Worm (Caenorhabditis elegans): ENCODE results near the gene lgc-25.

DNA sequence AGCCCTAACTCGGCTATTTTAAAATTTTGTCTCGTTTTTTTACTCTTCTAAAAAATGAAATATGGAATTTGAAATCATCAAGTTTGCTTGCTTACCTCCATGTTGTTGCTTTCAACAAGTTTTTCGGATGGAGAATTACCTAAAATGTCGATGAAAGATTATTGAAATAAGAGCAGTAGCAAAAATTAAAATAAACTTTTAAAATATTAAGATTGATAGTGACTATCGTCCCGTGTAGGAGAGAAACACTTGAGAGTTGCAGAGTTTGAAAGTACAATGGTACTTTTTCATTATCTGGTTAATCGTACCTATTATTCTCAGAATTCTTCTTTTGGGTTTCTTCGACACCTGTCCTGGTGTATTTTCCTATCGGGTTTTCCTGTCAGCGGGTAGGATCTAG lies 4.6 kb downstream of the lgc-25 start, which contains the start of gene ceh-90:
- TF ChIP-seq elt-1 (tag; optimal IDR thresholded peaks at IDR 0.05) (no peak), unc-62 (GFP tag; optimal IDR thresholded peaks at IDR 0.05) (no peak), fos-1 (tag; optimal IDR thresholded peaks at IDR 0.05) (no peak), alr-1 (tag; optimal IDR thresholded peaks at IDR 0.05) (no peak), skn-1 (tag; optimal IDR thresholded peaks at IDR 0.05) (no peak), lin-11 (tag; optimal IDR thresholded peaks at IDR 0.05) (no peak), unc-55 (GFP tag; optimal IDR thresholded peaks at IDR 0.05) (no peak)
